Fruit fly (Drosophila melanogaster): Measurements from ENCODE around the gene RpL34b.

- no peak for TF ChIP-seq CG8478 (optimal IDR thresholded peaks at IDR 0.05)
- TF ChIP-seq psq (optimal IDR thresholded peaks at IDR 0.05): no peak
- no peak for TF ChIP-seq pan (optimal IDR thresholded peaks at IDR 0.05)
- no peak for TF ChIP-seq usp (GFP tag; optimal IDR thresholded peaks at IDR 0.05)
These were observed 34.9 kb upstream of the RpL34b start for dm6 chr3R:9435898-9436297.

Measured in whole organism.